Worm (Caenorhabditis elegans) whole organism, L4 larva: Measurements from ENCODE around the gene F58D2.5.

Experiments
- D1046.2 ChIP-seq: fragments of 200-800 bp; sonication (Bioruptor generic); IDR thresholded peaks from 2 replicates; pipeline ENCODE4 v1.3.6; 2022; ENCODE audit warnings: missing genetic modification characterization, missing compliant biosample characterization
- F44E2.7 ChIP-seq: fragments of 200-800 bp; sonication (Bioruptor generic); IDR thresholded peaks from 2 replicates; pipeline ENCODE4 v2.1.2; 2022; ENCODE audit warnings: missing genetic modification characterization, missing compliant biosample characterization
- ZK546.5 ChIP-seq, 2 experiments: sonication (generic microtip); optimal IDR thresholded peaks; 2 replicates each; lab custom pipeline; 2017; ENCODE audit warnings: missing biosample characterization in 2 of 2, missing genetic modification characterization in 2 of 2
- aly-2 ChIP-seq: sonication (generic microtip); optimal IDR thresholded peaks from 2 replicates; lab custom pipeline; 2018; ENCODE audit warnings: missing biosample characterization, missing genetic modification characterization
- ama-1 ChIP-seq: fragments of 150-350 bp; optimal IDR thresholded peaks from 2 replicates; lab custom pipeline; 2014; ENCODE audit warnings: inconsistent platforms, mixed read lengths
- attf-4 ChIP-seq: sonication (generic microtip); optimal IDR thresholded peaks from 3 replicates; lab custom pipeline; 2017; ENCODE audit warnings: missing biosample characterization, missing genetic modification characterization
- ceh-28 ChIP-seq: fragments of 150-350 bp; optimal IDR thresholded peaks from 2 replicates; lab custom pipeline; 2014; ENCODE audit warnings: missing biosample characterization, missing genetic modification reagents, missing genetic modification characterization
- ceh-32 ChIP-seq: sonication (generic microtip); optimal IDR thresholded peaks from 2 replicates; lab custom pipeline; 2016; ENCODE audit warnings: mild to moderate bottlenecking, missing genetic modification characterization, missing compliant biosample characterization; ENCODE audit not compliant: poor library complexity
- ceh-44 ChIP-seq: fragments of 200-800 bp; sonication (Bioruptor generic); IDR thresholded peaks from 2 replicates; pipeline ENCODE4 v1.3.6; 2022; ENCODE audit warnings: missing genetic modification reagents, missing genetic modification characterization, missing compliant biosample characterization
- ceh-62 ChIP-seq: sonication (generic microtip); optimal IDR thresholded peaks from 2 replicates; lab custom pipeline; 2017; ENCODE audit warnings: missing biosample characterization, missing genetic modification characterization
- ceh-82 ChIP-seq: sonication (generic microtip); optimal IDR thresholded peaks from 2 replicates; lab custom pipeline; 2017; ENCODE audit warnings: missing biosample characterization, missing genetic modification characterization
- ctbp-1 ChIP-seq: fragments of 200-800 bp; sonication (Bioruptor generic); IDR thresholded peaks from 2 replicates; pipeline ENCODE4 v1.3.6; 2022; ENCODE audit warnings: missing genetic modification reagents, missing genetic modification characterization, missing compliant biosample characterization
- daf-16 ChIP-seq, 3 experiments: sonication (generic microtip); optimal IDR thresholded peaks; 2 replicates each; lab custom pipeline; 2016 to 2017; ENCODE audit warnings: missing genetic modification characterization in 3 of 3, missing genetic modification reagents in 3 of 3, mild to moderate bottlenecking in 2 of 3, missing compliant biosample characterization in 2 of 3, missing biosample characterization in 1 of 3, moderate library complexity in 1 of 3
- dmd-8 ChIP-seq: fragments of 200-800 bp; sonication (Bioruptor generic); IDR thresholded peaks from 2 replicates; pipeline ENCODE4 v1.3.6; 2022; ENCODE audit warnings: missing genetic modification characterization, missing compliant biosample characterization
- dmd-9 ChIP-seq: fragments of 200-800 bp; sonication (Bioruptor generic); IDR thresholded peaks from 2 replicates; pipeline ENCODE4 v1.3.6; 2022; ENCODE audit warnings: missing genetic modification reagents, missing genetic modification characterization, missing compliant biosample characterization
- dpl-1 ChIP-seq: fragments of 150-350 bp; optimal IDR thresholded peaks from 2 replicates; lab custom pipeline; 2014; ENCODE audit warnings: missing biosample characterization, missing genetic modification reagents, missing genetic modification characterization
- dve-1 ChIP-seq: sonication (generic microtip); optimal IDR thresholded peaks from 2 replicates; lab custom pipeline; 2017; ENCODE audit warnings: antibody characterized with exemption, mild to moderate bottlenecking, missing genetic modification characterization, missing compliant biosample characterization; ENCODE audit not compliant: insufficient read depth
- egl-27 ChIP-seq: sonication (generic microtip); optimal IDR thresholded peaks from 3 replicates; lab custom pipeline; 2017; ENCODE audit warnings: missing biosample characterization, missing genetic modification reagents, missing genetic modification characterization
- fos-1 ChIP-seq: fragments of 150-350 bp; optimal IDR thresholded peaks from 2 replicates; lab custom pipeline; 2014; ENCODE audit warnings: missing biosample characterization, missing genetic modification characterization
- hif-1 ChIP-seq, 2 experiments: sonication (generic microtip); optimal IDR thresholded peaks; 2 replicates each; lab custom pipeline; 2016 to 2017; ENCODE audit warnings: missing compliant biosample characterization in 2 of 2, missing genetic modification characterization in 2 of 2, missing genetic modification reagents in 2 of 2, missing genotype in 2 of 2, mild to moderate bottlenecking in 1 of 2
- hlh-11 ChIP-seq: fragments of 200-800 bp; sonication (Bioruptor generic); optimal IDR thresholded peaks from 2 replicates; lab custom pipeline; 2018; ENCODE audit warnings: mild to moderate bottlenecking, missing genetic modification characterization, missing compliant biosample characterization
- jun-1 ChIP-seq: fragments of 150-350 bp; optimal IDR thresholded peaks from 2 replicates; lab custom pipeline; 2014; ENCODE audit warnings: missing biosample characterization, missing genetic modification reagents, missing genetic modification characterization
- lin-13 ChIP-seq: fragments of 150-350 bp; optimal IDR thresholded peaks from 2 replicates; lab custom pipeline; 2014; ENCODE audit warnings: missing biosample characterization, missing genetic modification reagents, missing genetic modification characterization
- lin-15B ChIP-seq: fragments of 150-350 bp; sonication (generic microtip); optimal IDR thresholded peaks from 3 replicates; lab custom pipeline; 2014; ENCODE audit warnings: missing biosample characterization, missing genetic modification characterization
- lin-39 ChIP-seq: fragments of 150-350 bp; optimal IDR thresholded peaks from 2 replicates; lab custom pipeline; 2014; ENCODE audit warnings: missing biosample characterization, missing genetic modification reagents, missing genetic modification characterization
- lsy-2 ChIP-seq, 2 experiments: fragments of 150-350 bp in 1 of 2; sonication (generic microtip) in 1 of 2; optimal IDR thresholded peaks; 2 replicates each; lab custom pipeline; 2014 to 2017; ENCODE audit warnings: missing biosample characterization in 2 of 2, missing genetic modification characterization in 2 of 2
- madf-5 ChIP-seq, 2 experiments: fragments of 200-800 bp; sonication (Bioruptor generic); IDR thresholded peaks; 2 replicates each; pipeline ENCODE4 v1.3.6; 2022; ENCODE audit warnings: missing compliant biosample characterization in 2 of 2, missing genetic modification characterization in 2 of 2
- mes-2 ChIP-seq: sonication (generic microtip); optimal IDR thresholded peaks from 2 replicates; lab custom pipeline; 2016; ENCODE audit warnings: missing genotype, mild to moderate bottlenecking, missing genetic modification characterization, missing compliant biosample characterization; ENCODE audit not compliant: poor library complexity, severe bottlenecking
- mxl-2 ChIP-seq: fragments of 200-800 bp; sonication (Bioruptor generic); conservative IDR thresholded peaks from 2 replicates; pipeline ENCODE4 v1.3.6; 2022; ENCODE audit warnings: missing genetic modification reagents, missing genetic modification characterization, missing compliant biosample characterization
- mxl-3 ChIP-seq: fragments of 200-800 bp; sonication (Bioruptor generic); optimal IDR thresholded peaks from 2 replicates; lab custom pipeline; 2018; ENCODE audit warnings: mild to moderate bottlenecking, missing genetic modification characterization, missing compliant biosample characterization
- nhr-102 ChIP-seq: sonication (generic microtip); optimal IDR thresholded peaks from 2 replicates; lab custom pipeline; 2016; ENCODE audit warnings: mild to moderate bottlenecking, missing genetic modification characterization, moderate library complexity, missing compliant biosample characterization
- nhr-48 ChIP-seq: sonication (generic microtip); optimal IDR thresholded peaks from 2 replicates; lab custom pipeline; 2016; ENCODE audit warnings: mild to moderate bottlenecking, missing genetic modification characterization, missing compliant biosample characterization
- pha-4 ChIP-seq, 2 experiments: fragments of 150-350 bp in 1 of 2; fragments of 200-800 bp in 1 of 2; sonication (Bioruptor generic) in 1 of 2; IDR thresholded peaks in 1 of 2; optimal IDR thresholded peaks in 1 of 2; 2 replicates each; pipeline versions ENCODE4 v1.3.6 to Lab custom; 2014 to 2022; ENCODE audit warnings: missing genetic modification characterization in 2 of 2, missing genetic modification reagents in 2 of 2, missing biosample characterization in 1 of 2, missing compliant biosample characterization in 1 of 2
- php-3 ChIP-seq: fragments of 200-800 bp; sonication (Bioruptor generic); IDR thresholded peaks from 2 replicates; pipeline ENCODE4 v1.3.6; 2022; ENCODE audit warnings: missing genetic modification reagents, missing genetic modification characterization, missing compliant biosample characterization
- pqm-1 ChIP-seq: sonication (generic microtip); optimal IDR thresholded peaks from 2 replicates; lab custom pipeline; 2017; ENCODE audit warnings: missing biosample characterization, missing genetic modification characterization
- set-16 ChIP-seq: fragments of 200-800 bp; sonication (Bioruptor generic); IDR thresholded peaks from 2 replicates; pipeline ENCODE4 v1.3.6; 2022; ENCODE audit warnings: missing genetic modification reagents, missing genetic modification characterization, missing compliant biosample characterization
- skn-1 ChIP-seq: fragments of 150-350 bp; optimal IDR thresholded peaks from 2 replicates; lab custom pipeline; 2014; ENCODE audit warnings: missing biosample characterization, missing genetic modification characterization
- snpc-1.2 ChIP-seq: fragments of 200-800 bp; sonication (Bioruptor generic); IDR thresholded peaks from 2 replicates; pipeline ENCODE4 v1.3.6; 2022; ENCODE audit warnings: missing genetic modification reagents, missing genetic modification characterization, missing compliant biosample characterization
- spr-1 ChIP-seq: sonication (generic microtip); optimal IDR thresholded peaks from 2 replicates; lab custom pipeline; 2016; ENCODE audit warnings: mild to moderate bottlenecking, missing genetic modification characterization, missing compliant biosample characterization
- spr-3 ChIP-seq: fragments of 200-800 bp; sonication (Bioruptor generic); optimal IDR thresholded peaks from 2 replicates; lab custom pipeline; 2018; ENCODE audit warnings: mild to moderate bottlenecking, missing genetic modification characterization, missing compliant biosample characterization
- tra-1 ChIP-seq: fragments of 200-800 bp; sonication (Bioruptor generic); IDR thresholded peaks from 2 replicates; pipeline ENCODE4 v1.3.6; 2022; ENCODE audit warnings: missing genetic modification reagents, missing genetic modification characterization, missing compliant biosample characterization
- unc-39 ChIP-seq: sonication (generic microtip); optimal IDR thresholded peaks from 2 replicates; lab custom pipeline; 2017; ENCODE audit warnings: missing biosample characterization, missing genetic modification characterization
- unc-62 ChIP-seq, 3 experiments: fragments of 150-350 bp in 1 of 3; sonication (generic microtip); optimal IDR thresholded peaks in 2 of 3; peaks in 1 of 3; 1 replicate in 1 of 3; 2 replicates in 2 of 3; lab custom pipeline; 2014 to 2017; ENCODE audit warnings: missing biosample characterization in 3 of 3, missing genetic modification characterization in 3 of 3, missing genetic modification reagents in 3 of 3, missing genotype in 1 of 3
- vab-7 ChIP-seq: fragments of 200-800 bp; sonication (Bioruptor generic); IDR thresholded peaks from 2 replicates; pipeline ENCODE4 v1.3.6; 2022; ENCODE audit warnings: missing genetic modification reagents, missing genetic modification characterization, missing compliant biosample characterization
- zfp-2 ChIP-seq: sonication (generic microtip); optimal IDR thresholded peaks from 2 replicates; lab custom pipeline; 2016; ENCODE audit warnings: mild to moderate bottlenecking, missing genetic modification characterization, missing compliant biosample characterization
- zip-11 ChIP-seq: fragments of 200-800 bp; sonication (Bioruptor generic); IDR thresholded peaks from 2 replicates; pipeline ENCODE4 v1.3.6; 2022; ENCODE audit warnings: missing genetic modification characterization, missing compliant biosample characterization
- zip-2 ChIP-seq: fragments of 150-350 bp; optimal IDR thresholded peaks from 2 replicates; lab custom pipeline; 2014; ENCODE audit warnings: missing biosample characterization, missing genetic modification characterization
- ztf-7 ChIP-seq: fragments of 150-350 bp; optimal IDR thresholded peaks from 2 replicates; lab custom pipeline; 2014; ENCODE audit warnings: missing biosample characterization, missing genetic modification characterization

Gene F58D2.5

ce11 chrIV:13238943-13239861 is 46.1 kb upstream of the F58D2.5 start, which contains the start of gene tag-115 (continued):
- TF ChIP-seq set-16 (GFP tag; lab: Robert Waterston, UW): no peak
- TF ChIP-seq unc-39 (tag; lab: Kevin White, UChicago): no peak
- TF ChIP-seq zip-11 (GFP tag; lab: Robert Waterston, UW): no peak
- TF ChIP-seq ceh-28 (tag; lab: Kevin White, UChicago): no peak
- peak; percentile 23 for TF ChIP-seq lin-13 (GFP tag; lab: Kevin White, UChicago)
- peak in 1 of 2 experiments; percentile 12 for TF ChIP-seq daf-16 (GFP tag; optimal IDR thresholded peaks at IDR 0.05; lab: Kevin White, UChicago)
- TF ChIP-seq daf-16 (tag; optimal IDR thresholded peaks at IDR 0.05; lab: Kevin White, UChicago): peak; percentile 33
- TF ChIP-seq lin-15B (tag; lab: Kevin White, UChicago): no peak
- TF ChIP-seq ztf-7 (tag; lab: Kevin White, UChicago): peak; percentile 6
- peak; percentile 16; the same call in 1 of the 2 replicates for TF ChIP-seq F44E2.7 (GFP tag; lab: Robert Waterston, UW)
- no peak for TF ChIP-seq zfp-2
- TF ChIP-seq unc-62 (GFP tag; optimal IDR thresholded peaks at IDR 0.05 in 1 of 2; lab: Kevin White, UChicago): peak in 1 of 2 experiments; percentile 83
- TF ChIP-seq unc-62 (tag; optimal IDR thresholded peaks at IDR 0.05; lab: Kevin White, UChicago): no peak
- no peak for TF ChIP-seq mxl-3 (GFP tag; lab: Kevin White, UChicago)
- no peak; the same call in 1 of the 2 replicates for TF ChIP-seq ceh-44 (GFP tag; lab: Robert Waterston, UW)
- TF ChIP-seq aly-2: no peak
- peak; percentile 39 for TF ChIP-seq dve-1 (tag; lab: Kevin White, UChicago)
- peak in 1 of 2 experiments; percentile 66 for TF ChIP-seq lsy-2 (tag; optimal IDR thresholded peaks at IDR 0.05; lab: Kevin White, UChicago)
- no peak for TF ChIP-seq jun-1 (tag; lab: Kevin White, UChicago)
- TF ChIP-seq dpl-1 (GFP tag; lab: Kevin White, UChicago): no peak
- TF ChIP-seq hif-1 (tag; optimal IDR thresholded peaks at IDR 0.05; lab: Kevin White, UChicago): no peak
- TF ChIP-seq tra-1 (GFP tag; lab: Robert Waterston, UW): peak; percentile 62
- TF ChIP-seq mes-2: peak; percentile 61
- TF ChIP-seq ceh-32 (tag; lab: Kevin White, UChicago): no peak
- TF ChIP-seq spr-1 (tag; lab: Kevin White, UChicago): peak; percentile 26
- no peak for TF ChIP-seq ZK546.5 (tag; optimal IDR thresholded peaks at IDR 0.05; lab: Kevin White, UChicago)
- no peak for TF ChIP-seq pqm-1
- TF ChIP-seq nhr-102 (tag; lab: Kevin White, UChicago): peak; percentile 56
- TF ChIP-seq lin-39 (tag; lab: Kevin White, UChicago): no peak
- TF ChIP-seq mxl-2 (GFP tag; lab: Robert Waterston, UW): no peak
- TF ChIP-seq ceh-62 (tag; lab: Kevin White, UChicago): no peak
- no peak for TF ChIP-seq dmd-9
- no peak for TF ChIP-seq skn-1
- no peak for TF ChIP-seq egl-27 (tag; lab: Kevin White, UChicago)
- no peak for TF ChIP-seq ctbp-1 (GFP tag; lab: Robert Waterston, UW)
- TF ChIP-seq nhr-48 (tag; lab: Kevin White, UChicago): peak; percentile 48
- TF ChIP-seq D1046.2 (GFP tag; lab: Robert Waterston, UW): no peak
- no peak for TF ChIP-seq ceh-82 (tag; lab: Kevin White, UChicago)
- TF ChIP-seq spr-3 (GFP tag; lab: Kevin White, UChicago): no peak
- no peak for TF ChIP-seq madf-5 (GFP tag; IDR thresholded peaks at IDR 0.05; lab: Robert Waterston, UW)
- TF ChIP-seq ama-1 (lab: Kevin White, UChicago): peak; percentile 70
- no peak for TF ChIP-seq dmd-8 (GFP tag; lab: Robert Waterston, UW)
- no peak for TF ChIP-seq fos-1
- TF ChIP-seq hlh-11: no peak
- TF ChIP-seq php-3: no peak
- peak; percentile 81 for TF ChIP-seq snpc-1.2 (GFP tag; lab: Robert Waterston, UW)
- TF ChIP-seq pha-4 (GFP tag; IDR thresholded peaks at IDR 0.05; lab: Robert Waterston, UW): peak; percentile 71; the same call in 1 of the 2 replicates
- no peak for TF ChIP-seq pha-4 (tag; optimal IDR thresholded peaks at IDR 0.05; lab: Kevin White, UChicago)
- TF ChIP-seq vab-7 (GFP tag; lab: Robert Waterston, UW): no peak
- no peak for TF ChIP-seq attf-4 (tag; lab: Kevin White, UChicago)
- TF ChIP-seq zip-2 (tag; lab: Kevin White, UChicago): no peak
